Fruit fly (Drosophila melanogaster): ENCODE measurements around the gene hog.

DNA sequence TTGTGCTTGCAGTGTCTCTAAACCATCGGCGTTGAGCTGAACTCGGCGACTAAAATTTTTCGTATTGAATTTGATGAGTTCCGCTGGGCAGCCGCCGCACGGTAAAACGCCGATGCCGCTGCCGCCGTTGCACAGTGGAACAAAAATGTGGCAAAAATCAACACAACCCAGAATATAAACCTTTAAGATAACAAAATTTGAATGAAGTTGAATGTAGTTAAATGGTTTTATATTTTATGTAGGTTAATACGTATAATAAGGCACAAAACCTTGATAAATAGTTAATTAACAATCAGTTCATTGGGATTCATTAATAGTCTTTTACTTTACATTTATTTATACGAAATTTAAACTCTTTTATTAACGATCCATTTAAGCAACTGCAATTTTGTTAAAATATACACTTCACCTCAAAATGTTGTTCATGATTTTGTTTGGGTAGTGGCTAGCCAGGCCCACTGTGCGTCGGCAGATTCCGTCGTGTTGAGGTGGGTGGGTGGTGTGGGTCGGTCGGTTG lies 47.1 kb upstream of the hog start, which contains the start of gene CG15890:
- no peak for TF ChIP-seq CG8478 (optimal IDR thresholded peaks at IDR 0.05)
- no peak for TF ChIP-seq CTCF (optimal IDR thresholded peaks at IDR 0.05)

Data from S2 (cell line).